Fruit fly (Drosophila melanogaster) whole organism, prepupa: ENCODE data around the gene CG32454.

Experiments used
- Blimp-1 ChIP-seq: fragments of 200-800 bp; sonication (Bioruptor generic); optimal IDR thresholded peaks from 3 replicates; lab custom pipeline; 2017; ENCODE audit warnings: missing biosample characterization, missing genetic modification characterization, mild to moderate bottlenecking, moderate library complexity, missing genetic modification reagents
- CG10631 ChIP-seq: fragments of 200-800 bp; sonication (Bioruptor generic); optimal IDR thresholded peaks from 2 replicates; lab custom pipeline; 2016; ENCODE audit warnings: missing biosample characterization, missing genetic modification characterization
- CG10669 ChIP-seq: fragments of 200-800 bp; sonication (Bioruptor generic); optimal IDR thresholded peaks from 3 replicates; lab custom pipeline; 2018; ENCODE audit warnings: missing biosample characterization, mild to moderate bottlenecking, missing genetic modification characterization, moderate library complexity
- CG11294 ChIP-seq: fragments of 200-800 bp; sonication (Bioruptor generic); IDR thresholded peaks from 2 replicates; pipeline ENCODE4 v1.3.6; 2022; ENCODE audit warnings: missing biosample characterization, missing genetic modification characterization
- CG11762 ChIP-seq: fragments of 200-800 bp; sonication (Bioruptor generic); optimal IDR thresholded peaks from 3 replicates; lab custom pipeline; 2016; ENCODE audit warnings: missing biosample characterization, missing genetic modification characterization; ENCODE audit not compliant: insufficient read depth
- CG11902 ChIP-seq: fragments of 200-800 bp; sonication (Bioruptor generic); optimal IDR thresholded peaks from 3 replicates; lab custom pipeline; 2016; ENCODE audit warnings: missing biosample characterization, missing genetic modification characterization
- CG15336 ChIP-seq: fragments of 200-800 bp; sonication (Bioruptor generic); IDR thresholded peaks from 2 replicates; pipeline ENCODE4 v1.3.6; 2022; ENCODE audit warnings: missing biosample characterization, missing genetic modification characterization
- CG1621 ChIP-seq: fragments of 200-800 bp; sonication (Bioruptor generic); optimal IDR thresholded peaks from 3 replicates; lab custom pipeline; 2018; ENCODE audit warnings: missing biosample characterization, mild to moderate bottlenecking, missing genetic modification characterization
- CG16779 ChIP-seq: fragments of 200-800 bp; sonication (Bioruptor generic); optimal IDR thresholded peaks from 3 replicates; lab custom pipeline; 2017; ENCODE audit warnings: missing biosample characterization, mild to moderate bottlenecking, missing genetic modification characterization
- CG3032 ChIP-seq: fragments of 200-800 bp; optimal IDR thresholded peaks from 2 replicates; lab custom pipeline; 2019; ENCODE audit warnings: missing biosample characterization, mild to moderate bottlenecking, missing genetic modification characterization, moderate library complexity
- CG31627 ChIP-seq: fragments of 200-800 bp; sonication (Bioruptor generic); optimal IDR thresholded peaks from 3 replicates; lab custom pipeline; 2016; ENCODE audit warnings: missing biosample characterization, missing genetic modification characterization
- CG3919 ChIP-seq: fragments of 200-800 bp; sonication (Bioruptor generic); optimal IDR thresholded peaks from 3 replicates; lab custom pipeline; 2016; ENCODE audit warnings: missing biosample characterization, missing genetic modification characterization
- CG6792 ChIP-seq: fragments of 200-800 bp; sonication (Bioruptor generic); optimal IDR thresholded peaks from 3 replicates; lab custom pipeline; 2016; ENCODE audit warnings: missing biosample characterization, missing genetic modification characterization
- CG6854 ChIP-seq: fragments of 200-800 bp; sonication (Bioruptor generic); optimal IDR thresholded peaks from 2 replicates; lab custom pipeline; 2017; ENCODE audit warnings: missing biosample characterization, mild to moderate bottlenecking, missing genetic modification characterization
- CG7368 ChIP-seq: fragments of 200-800 bp; sonication (Bioruptor generic); optimal IDR thresholded peaks from 3 replicates; lab custom pipeline; 2016; ENCODE audit warnings: missing biosample characterization, missing genetic modification characterization
- CG8119 ChIP-seq: fragments of 200-800 bp; sonication (Bioruptor generic); IDR thresholded peaks from 3 replicates; pipeline ENCODE4 v1.3.6; 2022; ENCODE audit warnings: missing biosample characterization, missing genetic modification characterization
- CG8319 ChIP-seq: fragments of 200-800 bp; sonication (Bioruptor generic); optimal IDR thresholded peaks from 3 replicates; lab custom pipeline; 2016; ENCODE audit warnings: missing biosample characterization, missing genetic modification characterization
- CG8632 ChIP-seq: fragments of 200-800 bp; sonication (Bioruptor generic); optimal IDR thresholded peaks from 3 replicates; lab custom pipeline; 2016; ENCODE audit warnings: missing biosample characterization, missing genetic modification characterization
- Eip75B ChIP-seq: fragments of 200-800 bp; sonication (Bioruptor generic); optimal IDR thresholded peaks from 3 replicates; lab custom pipeline; 2016; ENCODE audit warnings: missing biosample characterization, missing genetic modification characterization
- Eip78C ChIP-seq: fragments of 200-800 bp; sonication (Bioruptor generic); peaks from one replicate; lab custom pipeline; 2016; ENCODE audit warnings: missing biosample characterization, missing genetic modification characterization
- Eip93F ChIP-seq: fragments of 200-800 bp; sonication (Bioruptor generic); optimal IDR thresholded peaks from 2 replicates; lab custom pipeline; 2016; ENCODE audit warnings: missing biosample characterization, mild to moderate bottlenecking, missing genetic modification characterization
- Ets96B ChIP-seq: fragments of 200-800 bp; optimal IDR thresholded peaks from 2 replicates; lab custom pipeline; 2019; ENCODE audit warnings: missing biosample characterization, mild to moderate bottlenecking, missing genetic modification characterization, moderate library complexity
- Gug ChIP-seq: fragments of 200-800 bp; sonication (Bioruptor generic); IDR thresholded peaks from 2 replicates; pipeline ENCODE4 v1.3.6; 2022; ENCODE audit warnings: missing biosample characterization, missing genetic modification characterization
- Hr39 ChIP-seq: fragments of 200-800 bp; sonication (Bioruptor generic); optimal IDR thresholded peaks from 2 replicates; lab custom pipeline; 2016; ENCODE audit warnings: missing biosample characterization, missing genetic modification characterization
- achi ChIP-seq: fragments of 200-800 bp; sonication (Bioruptor generic); optimal IDR thresholded peaks from 3 replicates; lab custom pipeline; 2016; ENCODE audit warnings: missing biosample characterization, missing genetic modification characterization
- cyc ChIP-seq: fragments of 200-800 bp; sonication (Bioruptor generic); optimal IDR thresholded peaks from 3 replicates; lab custom pipeline; 2016; ENCODE audit warnings: missing biosample characterization, missing genetic modification characterization
- dac ChIP-seq: fragments of 200-800 bp; sonication (Bioruptor generic); optimal IDR thresholded peaks from 2 replicates; lab custom pipeline; 2017; ENCODE audit warnings: missing biosample characterization, mild to moderate bottlenecking, missing genetic modification characterization
- dsx ChIP-seq: fragments of 200-800 bp; optimal IDR thresholded peaks from 3 replicates; lab custom pipeline; 2019; ENCODE audit warnings: missing biosample characterization, mild to moderate bottlenecking, missing genetic modification characterization, moderate library complexity; ENCODE audit not compliant: poor library complexity, severe bottlenecking
- eg ChIP-seq: fragments of 200-800 bp; sonication (Bioruptor generic); IDR thresholded peaks from 3 replicates; pipeline ENCODE4 v1.3.6; 2022; ENCODE audit warnings: missing biosample characterization, missing genetic modification characterization
- esn ChIP-seq: fragments of 200-800 bp; sonication (Bioruptor generic); optimal IDR thresholded peaks from 2 replicates; lab custom pipeline; 2016; ENCODE audit warnings: missing biosample characterization, mild to moderate bottlenecking, missing genetic modification characterization, moderate library complexity
- fd85E ChIP-seq: fragments of 200-800 bp; sonication (Bioruptor generic); optimal IDR thresholded peaks from 3 replicates; lab custom pipeline; 2016; ENCODE audit warnings: missing biosample characterization, missing genetic modification characterization
- fkh ChIP-seq: fragments of 200-800 bp; sonication (Bioruptor generic); optimal IDR thresholded peaks from 3 replicates; lab custom pipeline; 2017; ENCODE audit warnings: missing biosample characterization, mild to moderate bottlenecking, missing genetic modification characterization, moderate library complexity
- pdm3 ChIP-seq: fragments of 200-800 bp; sonication (Bioruptor generic); optimal IDR thresholded peaks from 3 replicates; lab custom pipeline; 2016; ENCODE audit warnings: missing biosample characterization, missing genetic modification characterization
- salr ChIP-seq, 2 experiments: fragments of 200-800 bp; sonication (Bioruptor generic); optimal IDR thresholded peaks; 3 replicates each; lab custom pipeline; 2016 to 2018; ENCODE audit warnings: missing biosample characterization in 2 of 2, missing genetic modification characterization in 2 of 2, mild to moderate bottlenecking in 1 of 2
- spab ChIP-seq: fragments of 200-800 bp; sonication (Bioruptor generic); optimal IDR thresholded peaks from 2 replicates; lab custom pipeline; 2017; ENCODE audit warnings: missing biosample characterization, mild to moderate bottlenecking, missing genetic modification characterization, missing genetic modification reagents
- ss ChIP-seq, 2 experiments: fragments of 200-800 bp; sonication (Bioruptor generic); optimal IDR thresholded peaks; 2 replicates in 1 of 2; 3 replicates in 1 of 2; lab custom pipeline; 2017 to 2018; ENCODE audit warnings: mild to moderate bottlenecking in 2 of 2, missing biosample characterization in 2 of 2, missing genetic modification characterization in 2 of 2, moderate library complexity in 1 of 2
- svp ChIP-seq: fragments of 200-800 bp; sonication (Bioruptor generic); peaks from one replicate; lab custom pipeline; 2016; ENCODE audit warnings: missing biosample characterization, missing genetic modification characterization
- topi ChIP-seq: fragments of 200-800 bp; sonication (Bioruptor generic); optimal IDR thresholded peaks from 3 replicates; lab custom pipeline; 2016; ENCODE audit warnings: missing biosample characterization, missing genetic modification characterization

Gene CG32454

DNA sequence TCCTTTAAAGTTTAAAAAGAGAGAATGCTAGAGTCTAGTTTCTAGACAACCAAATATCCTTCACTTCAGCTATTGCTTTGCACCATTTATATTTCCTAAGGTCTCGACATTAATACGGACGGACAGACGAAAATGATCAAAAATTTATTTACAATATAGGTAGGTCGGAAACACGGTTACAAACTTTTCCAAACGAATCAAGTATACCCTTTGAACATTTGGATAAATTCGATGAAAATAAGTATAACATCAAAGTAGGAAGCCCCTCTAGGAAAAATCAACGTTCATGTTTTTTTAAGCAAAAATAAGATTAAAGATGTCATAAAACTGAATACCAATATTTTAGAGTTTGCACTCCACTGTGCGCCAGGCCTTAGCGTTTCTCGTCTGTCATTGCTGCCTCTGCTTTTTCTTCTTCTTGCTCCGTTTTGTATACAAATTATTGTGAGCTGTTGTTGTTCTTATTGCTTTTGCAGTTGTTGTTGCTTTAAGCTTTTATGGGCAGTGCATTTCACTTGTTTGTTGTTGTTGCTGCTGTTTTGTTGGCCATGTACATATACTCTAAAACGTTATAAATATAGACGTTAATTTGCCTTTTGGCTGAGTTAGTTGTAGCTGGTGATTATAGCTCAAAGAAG, 13.5 kb downstream of the CG32454 start (continued):
- TF ChIP-seq cyc (GFP tag; lab: Kevin White, UChicago) (peak; percentile 29), Gug (no peak), Eip93F (GFP tag; lab: Kevin White, UChicago) (no peak), spab (GFP tag; lab: Kevin White, UChicago) (no peak), CG8319 (GFP tag; lab: Kevin White, UChicago) (no peak), CG8632 (GFP tag; lab: Kevin White, UChicago) (peak; percentile 9), CG11902 (GFP tag; lab: Kevin White, UChicago) (no peak), CG31627 (GFP tag; lab: Kevin White, UChicago) (peak; percentile 33), CG6854 (no peak)

DNA sequence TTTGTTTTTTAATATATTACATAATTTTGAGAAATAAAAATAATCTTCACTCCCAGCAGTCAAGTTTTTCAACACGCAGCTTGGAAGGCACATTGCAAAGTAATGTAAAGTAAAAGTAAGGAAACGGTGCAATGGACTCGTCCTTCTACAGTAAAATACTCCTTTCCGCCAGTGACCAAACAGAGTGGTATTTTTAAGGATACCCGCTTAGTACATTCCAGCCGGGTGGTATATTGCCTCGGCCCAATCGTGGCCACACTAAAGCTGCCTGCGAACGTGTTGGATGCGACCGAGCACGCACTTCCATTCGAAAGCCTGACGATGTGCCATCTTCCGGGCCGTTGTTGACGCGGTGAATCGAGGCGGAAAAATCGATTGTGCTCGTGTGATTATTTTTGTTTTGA, 19.6 kb downstream of the CG32454 start, which contains the start of gene SPoCk:
Gene SPoCk (plus strand): TSS at position 298 of the 404 bp plus-strand sequence.
- TF ChIP-seq CG10669 (GFP tag; lab: Kevin White, UChicago) (no peak), CG3919 (GFP tag; lab: Kevin White, UChicago) (peak; percentile 29), esn (no peak), dsx (GFP tag; lab: Kevin White, UChicago) (peak; percentile 39), CG10631 (GFP tag; lab: Kevin White, UChicago) (no peak), Eip78C (GFP tag; lab: Kevin White, UChicago) (peak; percentile 69), eg (GFP tag; lab: Robert Waterston, UW) (no peak), salr (GFP tag; optimal IDR thresholded peaks at IDR 0.05; lab: Kevin White, UChicago) (no peak), fkh (GFP tag; lab: Kevin White, UChicago) (no peak), CG15336 (GFP tag; lab: Robert Waterston, UW) (no peak), CG6792 (GFP tag; lab: Kevin White, UChicago) (no peak), CG7368 (GFP tag; lab: Kevin White, UChicago) (no peak), CG1621 (tag; lab: Kevin White, UChicago) (peak; percentile 63), CG3032 (tag; lab: Kevin White, UChicago) (peak; percentile 9), CG11902 (GFP tag; lab: Kevin White, UChicago) (no peak), cyc (GFP tag; lab: Kevin White, UChicago) (no peak), CG11294 (no peak), CG8632 (GFP tag; lab: Kevin White, UChicago) (no peak), CG8319 (GFP tag; lab: Kevin White, UChicago) (no peak), svp (GFP tag; lab: Kevin White, UChicago) (peak; percentile 57), achi (no peak), Eip93F (GFP tag; lab: Kevin White, UChicago) (no peak), ss (GFP tag; optimal IDR thresholded peaks at IDR 0.05; lab: Kevin White, UChicago) (peak; percentile 21 to 34), Hr39 (no peak)

DNA sequence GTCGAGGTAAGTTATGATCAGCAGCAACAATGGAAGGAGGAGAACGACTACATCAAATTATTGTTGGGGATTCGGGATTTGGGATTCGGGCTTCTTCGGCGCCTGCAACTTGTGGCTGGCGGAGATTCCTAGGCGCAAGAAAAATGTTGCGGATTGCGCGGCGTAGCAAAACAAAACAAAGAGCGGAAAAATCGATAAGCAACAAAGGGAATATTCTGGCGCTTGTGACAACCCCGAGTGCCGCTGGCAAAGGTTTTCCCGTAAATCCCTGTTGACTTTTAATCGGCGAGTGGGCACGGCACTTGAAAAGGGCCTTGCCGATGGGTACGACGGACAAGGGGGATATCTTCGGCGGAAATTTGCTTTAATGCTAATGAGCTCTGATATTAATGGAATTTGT, 20.4 kb downstream of the CG32454 start:
- TF ChIP-seq spab (GFP tag; lab: Kevin White, UChicago): no peak
- TF ChIP-seq fd85E (GFP tag; lab: Kevin White, UChicago): no peak
- no peak for TF ChIP-seq topi
- TF ChIP-seq CG10631 (GFP tag; lab: Kevin White, UChicago): no peak
- no peak for TF ChIP-seq Ets96B (tag; lab: Kevin White, UChicago)
- no peak for TF ChIP-seq Eip75B (GFP tag; lab: Kevin White, UChicago)
- no peak for TF ChIP-seq eg (GFP tag; lab: Robert Waterston, UW)
- no peak for TF ChIP-seq salr (GFP tag; optimal IDR thresholded peaks at IDR 0.05; lab: Kevin White, UChicago)
- no peak for TF ChIP-seq dsx (GFP tag; lab: Kevin White, UChicago)
- TF ChIP-seq CG6792 (GFP tag; lab: Kevin White, UChicago): no peak
- no peak for TF ChIP-seq pdm3 (GFP tag; lab: Kevin White, UChicago)
- TF ChIP-seq cyc (GFP tag; lab: Kevin White, UChicago): no peak
- no peak for TF ChIP-seq dac
- TF ChIP-seq svp (GFP tag; lab: Kevin White, UChicago): no peak
- no peak for TF ChIP-seq CG8119
- no peak for TF ChIP-seq CG11762 (GFP tag; lab: Kevin White, UChicago)
- no peak for TF ChIP-seq CG11902 (GFP tag; lab: Kevin White, UChicago)
- no peak for TF ChIP-seq Blimp-1 (GFP tag; lab: Kevin White, UChicago)
- TF ChIP-seq CG16779 (tag; lab: Kevin White, UChicago): no peak
